Worm (Caenorhabditis elegans) whole organism, young adult: ENCODE data around the gene aak-1.

ENCODE experiments used
- F33H1.4 ChIP-seq: fragments of 200-800 bp; sonication (Bioruptor generic); IDR thresholded peaks from 2 replicates; pipeline ENCODE4 v1.3.6; 2022; ENCODE audit warnings: missing genetic modification reagents, missing genetic modification characterization, missing compliant biosample characterization
- F39B2.1 ChIP-seq: fragments of 200-800 bp; sonication (Bioruptor generic); IDR thresholded peaks from 2 replicates; pipeline ENCODE4 v1.3.6; 2022; ENCODE audit warnings: missing genetic modification reagents, missing genetic modification characterization, missing compliant biosample characterization
- K12H6.12 ChIP-seq: fragments of 200-800 bp; sonication (Bioruptor generic); optimal IDR thresholded peaks from 2 replicates; lab custom pipeline; 2018; ENCODE audit warnings: mild to moderate bottlenecking, missing genetic modification characterization, missing compliant biosample characterization
- chd-7 ChIP-seq: sonication (generic microtip); optimal IDR thresholded peaks from 2 replicates; lab custom pipeline; 2016; ENCODE audit warnings: mild to moderate bottlenecking, missing genetic modification characterization, moderate library complexity, missing compliant biosample characterization
- egrh-3 ChIP-seq: fragments of 200-800 bp; sonication (Bioruptor generic); IDR thresholded peaks from 2 replicates; pipeline ENCODE4 v1.3.6; 2022; ENCODE audit warnings: missing genetic modification reagents, missing genetic modification characterization, missing compliant biosample characterization
- hmg-1.2 ChIP-seq: fragments of 200-800 bp; sonication (Bioruptor generic); IDR thresholded peaks from 2 replicates; pipeline ENCODE4 v1.3.6; 2022; ENCODE audit warnings: missing genetic modification reagents, missing genetic modification characterization, missing compliant biosample characterization
- nhr-179 ChIP-seq: sonication (generic microtip); optimal IDR thresholded peaks from 2 replicates; lab custom pipeline; 2016; ENCODE audit warnings: mild to moderate bottlenecking, missing genetic modification characterization, missing compliant biosample characterization
- nhr-27 ChIP-seq: fragments of 200-800 bp; sonication (Bioruptor generic); optimal IDR thresholded peaks from 2 replicates; lab custom pipeline; 2018; ENCODE audit warnings: mild to moderate bottlenecking, missing genetic modification characterization, moderate library complexity, missing compliant biosample characterization
- repo-1 ChIP-seq: sonication (generic microtip); optimal IDR thresholded peaks from 2 replicates; lab custom pipeline; 2017; ENCODE audit warnings: mild to moderate bottlenecking, missing genetic modification characterization, missing compliant biosample characterization
- snpc-4 ChIP-seq, 5 experiments: fragments of 150-350 bp in 1 of 5; sonication (generic microtip) in 4 of 5; optimal IDR thresholded peaks; 2 replicates each; lab custom pipeline; 2014 to 2018; ENCODE audit warnings: missing genetic modification characterization in 5 of 5, missing biosample characterization in 3 of 5, antibody characterized with exemption in 2 of 5, mild to moderate bottlenecking in 2 of 5, missing compliant biosample characterization in 2 of 5, missing genotype in 2 of 5, moderate library complexity in 2 of 5, missing genetic modification reagents in 1 of 5
- somi-1 ChIP-seq: fragments of 200-800 bp; sonication (Bioruptor generic); optimal IDR thresholded peaks from 2 replicates; lab custom pipeline; 2018; ENCODE audit warnings: mild to moderate bottlenecking, missing genetic modification characterization, missing compliant biosample characterization
- tlf-1 ChIP-seq: fragments of 200-800 bp; sonication (Bioruptor generic); optimal IDR thresholded peaks from 2 replicates; lab custom pipeline; 2018; ENCODE audit warnings: mild to moderate bottlenecking, missing genetic modification characterization, missing compliant biosample characterization
- ztf-26 ChIP-seq: sonication (generic microtip); optimal IDR thresholded peaks from 2 replicates; lab custom pipeline; 2017; ENCODE audit warnings: missing genetic modification characterization, missing compliant biosample characterization
- ztf-3 ChIP-seq: fragments of 200-800 bp; sonication (Bioruptor generic); optimal IDR thresholded peaks from 2 replicates; lab custom pipeline; 2018; ENCODE audit warnings: mild to moderate bottlenecking, missing genetic modification characterization, missing compliant biosample characterization

DNA sequence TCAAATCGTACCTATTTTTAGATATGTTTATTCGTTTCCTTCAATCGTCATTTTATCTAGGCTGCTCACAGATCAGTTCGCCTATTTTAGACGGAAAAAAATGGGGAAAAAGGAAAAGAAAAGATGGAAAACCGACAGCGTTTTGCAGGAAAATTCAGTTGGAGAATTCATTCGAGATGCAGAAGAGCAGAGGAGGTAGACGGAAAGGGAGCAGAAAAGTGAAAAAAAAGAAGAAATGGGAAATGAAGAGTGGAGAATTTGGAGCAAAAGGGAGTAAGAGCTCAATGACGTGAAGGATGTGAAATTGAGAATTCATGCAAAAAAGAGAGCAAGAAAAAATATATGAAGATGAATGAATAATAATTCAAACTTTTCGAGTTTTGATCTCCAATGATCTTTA is 23.6 kb upstream of the aak-1 start:
- TF ChIP-seq ztf-3 (no peak), F33H1.4 (GFP tag; lab: Robert Waterston, UW) (no peak), nhr-27 (tag; lab: Kevin White, UChicago) (no peak), repo-1 (tag; lab: Kevin White, UChicago) (no peak), nhr-179 (tag; lab: Kevin White, UChicago) (no peak), snpc-4 (GFP tag; optimal IDR thresholded peaks at IDR 0.05; lab: Kevin White, UChicago) (no peak), snpc-4 (tag; optimal IDR thresholded peaks at IDR 0.05; lab: Kevin White, UChicago) (no peak), ztf-26 (tag; lab: Kevin White, UChicago) (no peak), egrh-3 (no peak), tlf-1 (GFP tag; lab: Kevin White, UChicago) (no peak), F39B2.1 (GFP tag; lab: Robert Waterston, UW) (no peak), K12H6.12 (no peak), chd-7 (no peak), somi-1 (no peak), hmg-1.2 (GFP tag; lab: Robert Waterston, UW) (no peak)
